Worm (Caenorhabditis elegans) whole organism, L4/young adult: ENCODE data around the gene fard-1.
"Not testable (repeated sequence)": the region's sequence is repeated elsewhere in the genome, so short reads cannot be mapped to it uniquely, and the experiment has no call there.

ENCODE experiments used
- W03F9.2 ChIP-seq: fragments of 150-350 bp; optimal IDR thresholded peaks from 2 replicates; lab custom pipeline; 2014; ENCODE audit warnings: missing biosample characterization, missing genetic modification characterization
- dao-5 ChIP-seq: sonication (generic microtip); optimal IDR thresholded peaks from 2 replicates; lab custom pipeline; 2016; ENCODE audit warnings: missing genotype, missing genetic modification characterization, moderate library complexity, missing compliant biosample characterization
- him-1 ChIP-seq: sonication (generic microtip); optimal IDR thresholded peaks from 2 replicates; lab custom pipeline; 2016; ENCODE audit warnings: missing genotype, missing genetic modification reagents, missing genetic modification characterization, missing compliant biosample characterization

fard-1 gene

DNA sequence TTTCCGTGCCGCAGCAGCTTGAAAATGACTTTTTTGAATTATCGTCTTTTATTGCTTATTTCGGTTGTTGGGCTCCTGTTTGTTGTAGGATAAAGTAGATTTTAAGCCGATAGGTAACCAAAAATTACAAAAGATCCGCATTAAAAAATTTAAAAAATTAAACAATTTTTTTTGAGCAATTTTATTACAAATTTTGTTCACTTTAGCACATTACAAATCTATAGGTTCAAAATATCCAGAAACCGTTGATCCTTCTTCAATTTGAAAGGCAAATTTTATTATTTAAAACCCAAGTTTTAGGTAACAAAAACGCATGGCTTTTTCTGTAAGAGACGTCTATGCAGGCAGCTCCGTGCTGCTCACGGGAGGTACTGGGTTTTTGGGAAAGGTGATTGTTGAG lies at the start of gene fard-1:
Gene fard-1, plus strand, starts transcription at position 301 of the 400 bp plus-strand sequence.
- TF ChIP-seq dao-5 (tag; lab: Kevin White, UChicago), result no peak
- TF ChIP-seq him-1, result no peak
- TF ChIP-seq W03F9.2 (tag; lab: Kevin White, UChicago), result no peak

DNA sequence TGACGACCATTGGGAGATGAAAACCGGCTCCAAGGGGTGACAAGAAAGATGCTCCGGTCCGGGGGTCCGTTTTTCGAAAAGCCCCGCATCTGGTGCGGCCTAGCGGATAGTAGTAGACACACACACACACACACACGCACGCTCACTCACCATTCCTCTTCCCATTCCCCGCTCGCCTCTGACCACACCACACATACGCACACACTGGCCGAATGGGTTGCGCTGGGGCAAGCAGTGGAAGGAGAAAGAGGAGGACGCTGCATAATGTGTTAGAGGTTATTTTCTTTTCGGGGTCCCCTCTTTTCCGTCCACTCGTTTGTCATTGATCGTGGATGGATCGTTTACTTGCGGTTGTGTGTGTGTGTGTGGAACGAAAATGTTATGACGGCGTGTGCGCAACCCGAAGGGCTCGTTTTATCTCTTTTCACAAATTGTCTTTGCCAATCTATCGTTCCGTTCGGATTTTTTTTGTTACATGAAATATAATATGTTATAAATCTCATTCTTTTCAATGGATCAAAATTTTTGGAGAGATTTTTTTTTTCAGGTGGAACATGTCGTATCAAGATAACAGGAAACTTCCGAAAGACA lies 47.7 kb upstream of the fard-1 start, which contains the start of gene vang-1:
Gene vang-1, plus strand, starts transcription at position 541 of the 591 bp plus-strand sequence.
- no peak for TF ChIP-seq dao-5 (tag; lab: Kevin White, UChicago)
- no peak for TF ChIP-seq him-1
- no peak for TF ChIP-seq W03F9.2 (tag; lab: Kevin White, UChicago)

ce11 chrX:2890041-2890650 lies 43.0 kb upstream of the fard-1 start:
- no peak for TF ChIP-seq W03F9.2 (tag; lab: Kevin White, UChicago)
- no peak for TF ChIP-seq him-1
- TF ChIP-seq dao-5 (tag; lab: Kevin White, UChicago), result no peak

- TF ChIP-seq W03F9.2 (tag; lab: Kevin White, UChicago) (no peak), dao-5 (tag; lab: Kevin White, UChicago) (no peak), him-1 (no peak)
These were observed 41.9 kb upstream of the fard-1 start, which contains the start of gene B0410.3 for ce11 chrX:2891141-2891739. B0410.3 (minus strand) TSS chrX:2891491.

DNA sequence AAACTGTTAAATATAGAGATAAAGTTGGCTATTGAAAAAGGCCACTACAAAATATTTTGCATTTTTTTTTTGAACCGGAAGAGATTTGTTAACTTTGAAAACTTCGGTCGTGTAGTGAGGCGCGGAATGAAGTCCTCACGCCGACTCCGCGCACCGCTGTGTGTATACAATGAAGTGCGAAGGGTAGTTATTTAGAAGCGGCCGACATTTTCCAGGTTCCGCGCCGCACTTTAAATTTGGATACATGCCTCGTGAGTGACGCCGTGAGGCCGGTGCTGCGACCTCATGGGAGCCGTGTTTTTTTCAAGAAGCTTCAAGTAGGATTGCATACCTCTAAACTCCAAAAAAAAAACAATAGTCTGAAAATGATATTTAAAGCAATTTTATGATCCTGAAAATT lies 41.3 kb upstream of the fard-1 start:
- TF ChIP-seq W03F9.2 (tag; lab: Kevin White, UChicago) (no peak), dao-5 (tag; lab: Kevin White, UChicago) (no peak), him-1 (no peak)

DNA sequence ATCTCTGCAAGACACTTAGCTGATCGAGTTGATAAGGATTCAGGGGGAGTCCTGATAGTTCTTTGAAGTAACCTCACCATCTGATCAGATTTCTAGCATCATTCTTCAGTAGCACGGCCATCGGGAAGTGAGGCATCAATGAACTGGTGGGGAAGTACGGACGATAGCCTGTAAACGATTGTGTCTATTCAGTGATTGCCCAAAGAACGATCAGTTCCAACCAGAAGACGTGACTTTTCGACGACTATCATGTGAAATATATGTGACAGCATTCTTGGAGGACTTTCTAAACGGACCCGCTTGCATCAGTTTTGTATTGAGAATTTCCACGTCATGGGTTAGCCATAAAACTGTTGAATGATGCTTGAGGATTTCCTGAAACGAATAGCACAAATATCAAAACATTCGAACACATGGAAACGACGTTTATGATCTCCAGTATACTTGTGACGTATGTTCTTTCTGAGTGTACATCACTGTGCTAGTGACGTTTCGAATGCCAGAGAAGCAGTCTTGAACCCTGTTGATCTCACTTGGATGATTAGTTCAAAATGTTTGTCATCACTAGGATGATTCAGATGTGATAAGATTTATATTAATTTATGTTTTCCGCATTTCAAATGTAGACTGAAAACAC lies 40.0 kb upstream of the fard-1 start:
- no peak for TF ChIP-seq dao-5 (tag; lab: Kevin White, UChicago)

DNA sequence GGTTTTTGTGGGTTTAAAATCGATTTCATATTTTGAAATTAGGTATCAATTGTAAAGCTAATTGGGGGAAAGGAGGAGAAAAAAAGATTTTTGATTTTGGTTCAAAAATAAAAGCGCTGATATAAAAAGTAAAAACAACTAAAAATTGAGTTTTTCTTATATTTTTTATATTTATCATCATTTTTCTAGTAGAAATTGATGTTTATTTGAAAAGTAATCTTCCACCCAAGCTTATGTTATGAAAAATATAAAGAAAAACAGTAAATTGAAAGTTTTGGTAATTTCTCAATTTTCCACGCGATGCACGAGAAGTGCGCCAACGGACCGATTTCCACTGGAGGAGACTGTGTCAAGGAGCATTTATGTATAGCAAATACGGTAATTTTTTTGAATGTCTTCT lies 38.9 kb upstream of the fard-1 start, which contains the start of gene B0410.1:
Gene B0410.1, plus strand, starts transcription at position 301 of the 400 bp plus-strand sequence.
- not testable (repeated sequence) for TF ChIP-seq W03F9.2 (tag; lab: Kevin White, UChicago); him-1; dao-5 (tag; lab: Kevin White, UChicago)

DNA sequence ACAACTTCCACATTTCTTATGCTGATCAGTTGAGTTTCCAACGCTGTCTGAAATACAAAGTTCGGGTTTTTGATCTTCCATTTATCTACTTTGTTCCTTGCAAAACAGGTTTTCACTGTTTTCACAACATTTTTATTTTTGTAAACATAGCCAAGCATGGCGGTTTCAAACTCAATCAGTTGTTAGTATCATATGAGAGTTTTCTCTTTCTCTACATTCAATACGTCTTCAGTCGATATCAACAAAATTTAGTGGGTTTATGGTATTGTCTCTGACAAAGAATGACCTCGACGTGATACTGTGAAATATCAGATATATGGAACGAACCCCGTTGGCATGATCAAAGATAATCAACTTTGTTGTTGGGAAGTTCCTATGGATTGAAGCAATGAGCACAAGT lies 37.5 kb upstream of the fard-1 start:
- no peak for TF ChIP-seq him-1
- no peak for TF ChIP-seq dao-5 (tag; lab: Kevin White, UChicago)
- no peak for TF ChIP-seq W03F9.2 (tag; lab: Kevin White, UChicago)

DNA sequence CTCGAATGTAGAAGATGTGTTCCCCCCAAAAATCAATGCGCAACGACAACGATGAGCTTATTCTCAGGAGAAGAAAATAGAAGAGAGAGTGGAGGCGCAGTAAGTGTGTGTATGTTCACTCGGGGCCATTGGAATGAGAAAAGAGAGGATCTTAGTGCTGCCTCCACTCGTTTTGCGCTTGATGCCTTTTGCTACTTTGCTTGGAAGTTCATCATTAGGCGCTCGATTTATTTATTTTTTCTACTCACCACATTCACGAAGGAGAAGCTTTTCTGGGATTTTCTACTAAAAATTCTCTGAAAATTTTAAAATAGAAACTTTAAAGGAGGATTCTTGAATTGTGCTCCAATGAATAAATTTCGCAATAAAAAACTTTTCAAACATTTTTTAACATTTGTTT lies 34.9 kb upstream of the fard-1 start, which contains the start of gene F52B10.3:
Gene F52B10.3, minus strand, starts transcription at position 101 of the 400 bp plus-strand sequence.
- TF ChIP-seq him-1, result no peak
- no peak for TF ChIP-seq dao-5 (tag; lab: Kevin White, UChicago)
- no peak for TF ChIP-seq W03F9.2 (tag; lab: Kevin White, UChicago)

- TF ChIP-seq W03F9.2 (tag; lab: Kevin White, UChicago), result no peak
- no peak for TF ChIP-seq him-1
- no peak for TF ChIP-seq dao-5 (tag; lab: Kevin White, UChicago)
These were observed 32.2 kb upstream of the fard-1 start for ce11 chrX:2900897-2901496.

DNA sequence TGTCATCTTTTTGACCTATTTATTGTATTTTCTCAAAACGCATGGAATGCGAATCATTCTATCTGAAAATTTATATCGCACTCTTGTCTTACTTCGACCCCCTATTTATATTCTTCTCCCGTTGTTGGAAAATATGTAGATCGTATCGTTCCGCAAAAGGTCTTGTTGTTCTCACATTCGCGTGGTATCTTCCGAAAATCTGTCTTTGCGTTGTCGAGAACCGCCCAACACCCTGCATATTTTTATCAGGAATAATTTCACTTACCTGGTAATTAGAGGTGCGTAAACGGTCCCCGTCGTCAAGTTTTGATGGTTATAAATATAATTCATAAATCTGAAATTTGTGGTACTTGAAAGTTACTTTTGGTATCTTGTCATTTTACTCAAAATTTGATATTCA lies 30.3 kb upstream of the fard-1 start:
- TF ChIP-seq dao-5 (tag; lab: Kevin White, UChicago), result no peak
- TF ChIP-seq him-1, result no peak
- no peak for TF ChIP-seq W03F9.2 (tag; lab: Kevin White, UChicago)

ce11 chrX:2903715-2904419 lies 29.3 kb upstream of the fard-1 start:
- TF ChIP-seq dao-5 (tag; lab: Kevin White, UChicago) (no peak), him-1 (no peak), W03F9.2 (tag; lab: Kevin White, UChicago) (no peak)
